Fruit fly (Drosophila melanogaster) S2 (cell line): ENCODE results near the gene alpha-Est8.

Source experiments
- CG8478 ChIP-seq: fragments of >200 bp; optimal IDR thresholded peaks from 2 replicates; lab custom pipeline; 2018
- CTCF ChIP-seq, 2 experiments: fragments of >200 bp; optimal IDR thresholded peaks; 2 replicates each; lab custom pipeline; 2018

Gene alpha-Est8

dm6 chr3R:7515599-7516069, at the start of gene alpha-Est8:
alpha-Est8 (minus strand) TSS chr3R:7515670.
- TF ChIP-seq CG8478 (lab: Kevin White, UChicago) (no peak), CTCF (optimal IDR thresholded peaks at IDR 0.05; lab: Kevin White, UChicago) (no peak)

DNA sequence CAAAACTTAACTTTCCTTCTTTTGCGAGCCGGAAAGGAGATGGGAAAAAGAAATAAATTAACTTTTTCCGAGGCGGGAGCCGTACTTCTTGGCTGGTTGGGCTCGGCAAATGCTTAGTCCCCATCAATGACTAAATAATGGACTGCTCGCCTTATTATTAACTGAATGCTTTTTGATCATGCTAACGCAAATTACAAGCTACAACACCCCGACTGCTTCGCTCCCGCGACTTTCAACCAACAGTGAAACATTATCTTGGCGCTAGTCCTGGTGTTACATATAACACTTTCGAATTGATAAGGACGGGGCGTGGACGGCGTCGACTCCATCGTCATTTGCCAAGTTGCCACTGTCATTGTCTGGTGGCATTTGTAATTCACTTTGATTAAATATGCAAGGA, 36.2 kb upstream of the alpha-Est8 start, which contains the start of gene CG45545:
CG45545 (plus strand) TSS at position 301 of the 400 bp plus-strand sequence.
- TF ChIP-seq CG8478 (lab: Kevin White, UChicago), result no peak
- TF ChIP-seq CTCF (optimal IDR thresholded peaks at IDR 0.05; lab: Kevin White, UChicago), result no peak

dm6 chr3R:7548808-7549744, 33.6 kb upstream of the alpha-Est8 start, which contains the start of gene alpha-Est1:
alpha-Est1 (minus strand) TSS chr3R:7549124.
- TF ChIP-seq CTCF (optimal IDR thresholded peaks at IDR 0.05; lab: Kevin White, UChicago) (no peak), CG8478 (lab: Kevin White, UChicago) (no peak)

- no peak for TF ChIP-seq CG8478 (lab: Kevin White, UChicago)
These were observed 25.8 kb upstream of the alpha-Est8 start, which contains the start of the genes alpha-Est3 and alpha-Est2 for dm6 chr3R:7541145-7541860. alpha-Est3 (minus strand) TSS chr3R:7541631. alpha-Est2 (plus strand) TSS chr3R:7541810.

DNA sequence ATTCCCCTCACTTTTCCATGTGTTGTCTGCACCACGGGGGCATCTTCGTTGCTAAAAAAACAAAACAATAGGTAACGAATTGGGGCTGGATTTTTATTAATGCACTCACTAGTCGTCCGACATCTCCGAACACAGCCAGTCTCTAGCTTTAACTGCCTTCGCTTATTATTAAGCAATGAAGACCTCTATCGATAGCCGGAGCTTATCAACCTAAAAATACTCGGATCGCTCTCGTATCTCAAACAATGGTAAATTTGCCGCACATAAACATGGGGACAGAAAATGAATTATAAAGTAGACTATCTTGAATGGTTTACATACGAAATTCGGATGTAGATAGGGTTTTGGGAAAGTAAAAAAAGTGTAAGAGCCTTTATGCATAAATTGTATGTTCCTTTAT, 23.0 kb upstream of the alpha-Est8 start, which contains the start of gene alpha-Est4:
alpha-Est4 (minus strand) TSS at position 181 of the 400 bp plus-strand sequence.
- no peak for TF ChIP-seq CG8478 (lab: Kevin White, UChicago)
- TF ChIP-seq CTCF (optimal IDR thresholded peaks at IDR 0.05; lab: Kevin White, UChicago), result no peak

DNA sequence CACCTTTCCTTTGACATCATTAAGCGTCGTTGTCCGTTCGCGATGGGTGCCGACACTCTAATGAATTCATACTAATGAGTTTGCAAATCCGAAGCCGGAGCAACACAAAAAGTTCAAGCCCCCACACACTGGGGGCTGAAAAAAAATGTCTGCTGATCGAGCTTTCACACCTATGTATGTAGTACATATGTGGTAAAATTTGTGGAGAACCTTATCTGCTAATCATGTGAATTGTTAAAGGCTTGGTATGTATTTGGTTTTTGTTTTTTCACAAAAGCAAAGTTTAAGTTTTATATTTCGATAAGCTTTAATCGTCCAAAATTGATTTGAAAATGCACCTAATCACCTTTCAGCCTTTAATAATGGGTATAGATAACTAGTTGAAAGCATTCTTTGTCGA, 20.8 kb upstream of the alpha-Est8 start, which contains the start of gene alpha-Est5:
alpha-Est5 (minus strand) TSS at position 110 of the 400 bp plus-strand sequence.
- TF ChIP-seq CG8478 (lab: Kevin White, UChicago) (no peak), CTCF (optimal IDR thresholded peaks at IDR 0.05; lab: Kevin White, UChicago) (no peak)

- no peak for TF ChIP-seq CTCF (optimal IDR thresholded peaks at IDR 0.05; lab: Kevin White, UChicago)
- TF ChIP-seq CG8478 (lab: Kevin White, UChicago), result no peak
These were observed 20.1 kb upstream of the alpha-Est8 start for dm6 chr3R:7535606-7536005.

- TF ChIP-seq CTCF (optimal IDR thresholded peaks at IDR 0.05; lab: Kevin White, UChicago), result no peak
- no peak for TF ChIP-seq CG8478 (lab: Kevin White, UChicago)
These were observed 14.8 kb upstream of the alpha-Est8 start, which contains the start of the genes Rtnl2 and alphaTub84D for dm6 chr3R:7530184-7530821. Rtnl2 (minus strand) TSS chr3R:7530241. alphaTub84D (plus strand) TSS chr3R:7530753.

- TF ChIP-seq CG8478 (lab: Kevin White, UChicago) (no peak), CTCF (optimal IDR thresholded peaks at IDR 0.05; lab: Kevin White, UChicago) (no peak)
These were observed 13.2 kb upstream of the alpha-Est8 start, which contains the start of gene alpha-Est6 for dm6 chr3R:7528677-7529076. alpha-Est6 (minus strand) TSS chr3R:7528777.

DNA sequence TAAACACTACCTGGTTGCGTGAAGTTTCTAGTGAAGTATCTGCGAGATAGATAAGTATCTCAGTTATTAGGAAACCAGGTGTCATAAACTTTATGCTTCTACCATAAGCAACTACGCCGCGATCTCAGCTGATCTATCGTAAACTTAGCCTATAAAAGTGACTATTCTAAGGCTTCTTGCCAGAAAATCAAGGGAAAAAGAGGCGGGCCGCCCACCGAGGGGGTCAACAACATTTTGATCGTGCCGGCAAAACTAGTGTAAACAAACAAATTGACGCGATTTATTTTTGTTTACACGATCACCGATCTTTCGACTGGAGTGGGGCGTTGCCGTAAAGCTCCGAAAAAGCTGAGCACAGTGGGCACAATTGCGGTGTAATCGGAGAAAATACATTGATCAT, 8.7 kb upstream of the alpha-Est8 start:
- TF ChIP-seq CTCF (optimal IDR thresholded peaks at IDR 0.05; lab: Kevin White, UChicago), result no peak
- no peak for TF ChIP-seq CG8478 (lab: Kevin White, UChicago)

DNA sequence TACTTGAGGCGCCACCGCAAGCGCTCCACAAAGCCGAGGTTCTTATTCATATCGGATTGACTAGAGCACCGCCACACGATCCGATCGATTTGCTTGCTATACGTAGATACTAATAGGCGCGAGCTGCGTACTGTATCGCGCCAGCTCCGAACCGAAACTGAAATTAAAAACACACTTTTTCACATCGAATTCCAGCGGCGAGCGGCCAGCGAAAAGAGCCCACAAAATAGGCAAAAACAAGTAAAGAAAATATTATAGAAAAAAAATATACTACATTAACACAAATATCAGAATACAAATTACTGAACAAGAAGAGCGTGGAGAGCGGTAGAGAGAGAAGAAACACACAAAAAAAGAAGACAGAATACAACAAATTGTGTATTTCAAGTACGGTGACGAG, 8.1 kb upstream of the alpha-Est8 start, which contains the start of gene alpha-Est7:
alpha-Est7 (minus strand) TSS at position 160 of the 400 bp plus-strand sequence.
- TF ChIP-seq CTCF (optimal IDR thresholded peaks at IDR 0.05; lab: Kevin White, UChicago), result no peak
- TF ChIP-seq CG8478 (lab: Kevin White, UChicago), result no peak

DNA sequence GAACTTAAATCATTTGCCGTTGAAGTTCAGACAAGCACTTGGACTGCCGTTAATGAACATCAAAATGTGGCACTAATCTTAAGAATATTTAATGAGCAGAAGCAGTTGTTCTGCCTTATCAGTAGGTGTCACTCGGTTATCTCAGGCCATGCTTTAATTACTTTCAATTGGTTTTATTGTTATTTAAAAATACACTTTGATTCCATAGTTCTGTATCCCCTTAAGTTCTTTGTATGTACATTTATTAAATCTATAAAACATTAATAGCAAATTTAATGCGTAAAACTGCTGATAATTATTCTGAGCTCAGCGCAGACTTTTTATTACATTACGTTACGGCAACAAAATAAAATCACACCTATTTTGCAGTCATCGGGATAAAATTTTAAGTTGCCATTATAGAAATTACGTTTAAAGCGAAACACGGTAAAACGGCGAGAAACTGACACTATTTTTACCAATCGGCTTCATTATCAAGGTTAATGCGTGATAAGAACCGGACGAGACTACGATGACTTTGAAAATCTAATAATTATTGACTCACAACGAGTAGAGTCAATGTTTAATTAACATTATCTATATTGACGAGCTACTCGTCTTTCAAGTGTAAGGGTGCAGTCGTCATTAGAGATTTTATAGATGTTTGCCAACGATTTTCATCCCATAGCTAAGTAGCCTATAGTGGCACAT, 6.9 kb upstream of the alpha-Est8 start:
- no peak for TF ChIP-seq CTCF (optimal IDR thresholded peaks at IDR 0.05; lab: Kevin White, UChicago)
- no peak for TF ChIP-seq CG8478 (lab: Kevin White, UChicago)

DNA sequence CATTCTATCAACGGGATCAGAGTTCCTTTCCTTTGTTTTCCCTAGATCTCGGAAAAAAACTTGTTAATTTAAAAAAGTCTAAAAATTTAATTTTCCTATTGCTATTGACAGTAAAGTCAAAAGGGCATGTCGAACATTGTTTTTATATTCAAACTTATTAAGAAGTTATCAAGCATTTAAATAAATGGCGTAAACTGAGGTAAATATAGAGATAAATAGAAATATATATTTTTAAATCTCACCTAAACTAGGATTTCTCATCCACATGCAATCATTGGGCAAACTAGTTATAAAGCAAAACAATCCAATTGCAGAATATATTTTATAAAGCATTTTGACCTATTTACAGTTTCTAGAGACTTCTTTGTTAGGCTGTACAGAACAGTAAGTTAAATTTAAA, 3.9 kb upstream of the alpha-Est8 start, which contains the start of gene Ubc84D:
Ubc84D (minus strand) TSS at position 101 of the 400 bp plus-strand sequence.
- TF ChIP-seq CG8478 (lab: Kevin White, UChicago) (no peak), CTCF (optimal IDR thresholded peaks at IDR 0.05; lab: Kevin White, UChicago) (no peak)
